Worm (Caenorhabditis elegans) whole organism, late embryonic: ENCODE measurements around the gene R01E6.5.

Experiments
- C08G9.2 ChIP-seq: sonication (generic microtip); optimal IDR thresholded peaks from 2 replicates; lab custom pipeline; 2016; ENCODE audit warnings: mild to moderate bottlenecking, missing genetic modification characterization, moderate library complexity, missing compliant biosample characterization
- C38D4.7 ChIP-seq: fragments of 200-800 bp; sonication (Bioruptor generic); optimal IDR thresholded peaks from 2 replicates; lab custom pipeline; 2018; ENCODE audit warnings: mild to moderate bottlenecking, missing genetic modification characterization, moderate library complexity, missing compliant biosample characterization
- F13H6.1 ChIP-seq: sonication (generic microtip); optimal IDR thresholded peaks from 2 replicates; lab custom pipeline; 2016; ENCODE audit warnings: missing genetic modification characterization, missing compliant biosample characterization
- ahr-1 ChIP-seq: sonication (generic microtip); optimal IDR thresholded peaks from 2 replicates; lab custom pipeline; 2016; ENCODE audit warnings: missing genetic modification characterization, missing compliant biosample characterization
- ceh-14 ChIP-seq: sonication (generic microtip); optimal IDR thresholded peaks from 2 replicates; lab custom pipeline; 2016; ENCODE audit warnings: missing genotype, missing genetic modification characterization, missing compliant biosample characterization
- ceh-18 ChIP-seq: sonication (generic microtip); optimal IDR thresholded peaks from 2 replicates; lab custom pipeline; 2016; ENCODE audit warnings: missing genetic modification characterization, missing compliant biosample characterization
- ceh-19 ChIP-seq: fragments of 200-800 bp; sonication (Bioruptor generic); optimal IDR thresholded peaks from 2 replicates; lab custom pipeline; 2018; ENCODE audit warnings: mild to moderate bottlenecking, missing genetic modification characterization, missing compliant biosample characterization
- ceh-31 ChIP-seq: sonication (generic microtip); optimal IDR thresholded peaks from 2 replicates; lab custom pipeline; 2016; ENCODE audit warnings: missing genetic modification characterization, missing compliant biosample characterization
- ceh-48 ChIP-seq: sonication (generic microtip); optimal IDR thresholded peaks from 2 replicates; lab custom pipeline; 2016; ENCODE audit warnings: missing genetic modification characterization, inconsistent platforms, missing compliant biosample characterization
- ceh-9 ChIP-seq: sonication (generic microtip); optimal IDR thresholded peaks from 2 replicates; lab custom pipeline; 2016; ENCODE audit warnings: mild to moderate bottlenecking, missing genetic modification characterization, inconsistent platforms, missing compliant biosample characterization
- dmd-4 ChIP-seq: sonication (generic microtip); optimal IDR thresholded peaks from 2 replicates; lab custom pipeline; 2016; ENCODE audit warnings: borderline replicate concordance, missing genetic modification characterization, missing compliant biosample characterization
- dve-1 ChIP-seq: sonication (generic microtip); optimal IDR thresholded peaks from 2 replicates; lab custom pipeline; 2017; ENCODE audit warnings: antibody characterized with exemption, mild to moderate bottlenecking, missing genetic modification characterization, missing compliant biosample characterization
- eyg-1 ChIP-seq: sonication (generic microtip); optimal IDR thresholded peaks from 2 replicates; lab custom pipeline; 2016; ENCODE audit warnings: missing genotype, missing genetic modification characterization, missing compliant biosample characterization
- fkh-6 ChIP-seq: sonication (generic microtip); optimal IDR thresholded peaks from 2 replicates; lab custom pipeline; 2016; ENCODE audit warnings: missing genetic modification characterization, missing compliant biosample characterization
- hlh-13 ChIP-seq: fragments of 200-800 bp; sonication (Bioruptor generic); optimal IDR thresholded peaks from 2 replicates; lab custom pipeline; 2018; ENCODE audit warnings: mild to moderate bottlenecking, missing genetic modification characterization, missing compliant biosample characterization
- hlh-30 ChIP-seq: sonication (generic microtip); optimal IDR thresholded peaks from 2 replicates; lab custom pipeline; 2017; ENCODE audit warnings: antibody characterized with exemption, missing genetic modification characterization, missing compliant biosample characterization; ENCODE audit not compliant: insufficient read depth
- hlh-6 ChIP-seq: sonication (generic microtip); optimal IDR thresholded peaks from 2 replicates; lab custom pipeline; 2016; ENCODE audit warnings: missing genotype, missing genetic modification characterization, missing compliant biosample characterization
- lin-11 ChIP-seq: fragments of 200-800 bp; sonication (Bioruptor generic); optimal IDR thresholded peaks from 2 replicates; lab custom pipeline; 2018; ENCODE audit warnings: mild to moderate bottlenecking, missing genetic modification characterization, missing compliant biosample characterization
- nfya-1 ChIP-seq: sonication (generic microtip); optimal IDR thresholded peaks from 2 replicates; lab custom pipeline; 2017; ENCODE audit warnings: missing genetic modification characterization, mild to moderate bottlenecking, missing compliant biosample characterization, antibody characterized with exemption, moderate library complexity
- nhr-11 ChIP-seq: fragments of 150-350 bp; optimal IDR thresholded peaks from 2 replicates; lab custom pipeline; 2014; ENCODE audit warnings: missing biosample characterization, missing genetic modification characterization
- npax-4 ChIP-seq: sonication (generic microtip); optimal IDR thresholded peaks from 2 replicates; lab custom pipeline; 2016; ENCODE audit warnings: missing genetic modification characterization, missing compliant biosample characterization
- odd-2 ChIP-seq: sonication (generic microtip); optimal IDR thresholded peaks from 2 replicates; lab custom pipeline; 2017; ENCODE audit warnings: antibody characterized with exemption, mild to moderate bottlenecking, missing genetic modification characterization, missing compliant biosample characterization
- pag-3 ChIP-seq: sonication (generic microtip); optimal IDR thresholded peaks from 2 replicates; lab custom pipeline; 2016; ENCODE audit warnings: missing compliant biosample characterization, missing genetic modification characterization, borderline replicate concordance
- pat-9 ChIP-seq: fragments of 200-800 bp; sonication (Bioruptor generic); optimal IDR thresholded peaks from 2 replicates; lab custom pipeline; 2018; ENCODE audit warnings: mild to moderate bottlenecking, missing genetic modification characterization, moderate library complexity, missing compliant biosample characterization
- pqm-1 ChIP-seq: sonication (generic microtip); optimal IDR thresholded peaks from 2 replicates; lab custom pipeline; 2016; ENCODE audit warnings: missing genetic modification characterization, missing compliant biosample characterization
- rnt-1 ChIP-seq: sonication (generic microtip); optimal IDR thresholded peaks from 2 replicates; lab custom pipeline; 2016; ENCODE audit warnings: missing genetic modification characterization, missing compliant biosample characterization
- sdc-2 ChIP-seq: sonication (generic microtip); optimal IDR thresholded peaks from 2 replicates; lab custom pipeline; 2016; ENCODE audit warnings: missing genotype, missing genetic modification characterization, missing compliant biosample characterization
- sox-2 ChIP-seq: fragments of 200-800 bp; sonication (Bioruptor generic); IDR thresholded peaks from 2 replicates; pipeline ENCODE4 v1.3.6; 2022; ENCODE audit warnings: missing genetic modification reagents, missing genetic modification characterization, missing compliant biosample characterization
- ttx-3 ChIP-seq: sonication (generic microtip); optimal IDR thresholded peaks from 2 replicates; lab custom pipeline; 2016; ENCODE audit warnings: missing genetic modification reagents, missing genetic modification characterization, missing compliant biosample characterization
- unc-55 ChIP-seq: sonication (generic microtip); optimal IDR thresholded peaks from 2 replicates; lab custom pipeline; 2017; ENCODE audit warnings: missing biosample characterization, missing genetic modification reagents, missing genetic modification characterization
- ztf-16 ChIP-seq: sonication (generic microtip); optimal IDR thresholded peaks from 2 replicates; lab custom pipeline; 2017; ENCODE audit warnings: missing genetic modification characterization, missing compliant biosample characterization

Gene R01E6.5

DNA sequence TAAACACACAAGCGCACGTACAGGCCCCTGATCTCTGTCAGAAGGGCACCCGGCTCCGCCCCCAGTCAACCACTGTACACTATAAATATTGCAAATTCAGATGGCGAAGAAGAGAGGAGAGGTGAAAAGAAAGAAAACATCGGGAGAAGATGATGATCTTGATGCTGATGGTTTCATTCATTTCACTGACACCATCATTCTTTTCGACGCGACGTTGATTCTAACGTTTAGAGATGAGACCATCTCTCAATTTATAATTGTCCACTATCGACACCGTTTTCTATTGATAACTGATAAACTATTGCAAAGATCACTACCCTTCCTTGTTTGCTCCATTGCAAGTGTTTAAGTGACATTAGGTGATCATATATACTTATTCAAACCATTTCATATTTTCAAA, 4.5 kb downstream of the R01E6.5 start:
- peak; percentile 15 for TF ChIP-seq dve-1
- no peak for TF ChIP-seq pqm-1 (tag; lab: Kevin White, UChicago)
- TF ChIP-seq, all 69 proteins: peak for 1

DNA sequence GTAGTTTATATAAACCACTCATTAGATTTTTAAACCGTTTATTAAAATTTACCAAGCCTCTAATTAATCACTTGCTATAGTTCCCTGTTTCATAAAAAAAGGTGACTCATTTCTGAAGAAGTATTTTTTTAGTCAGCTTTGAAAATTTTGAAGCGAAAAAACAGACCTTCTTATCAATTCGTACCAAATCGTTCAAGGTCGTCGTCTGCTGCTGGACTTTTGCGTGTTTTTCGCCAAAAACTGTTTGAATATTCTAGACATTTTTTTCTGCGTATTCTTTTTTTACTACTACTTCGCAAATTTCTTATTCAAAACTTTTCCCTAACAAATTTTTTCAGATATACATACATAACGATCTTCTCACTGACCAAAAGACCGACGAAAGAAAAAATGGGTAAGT, 5.4 kb downstream of the R01E6.5 start, which contains the start of gene cah-4:
cah-4 (plus strand) TSS at position 339 of the 400 bp plus-strand sequence.
- no peak for TF ChIP-seq ceh-19 (GFP tag; lab: Kevin White, UChicago)
- no peak for TF ChIP-seq pag-3 (tag; lab: Kevin White, UChicago)
- TF ChIP-seq pqm-1 (tag; lab: Kevin White, UChicago): no peak
- TF ChIP-seq lin-11 (tag; lab: Kevin White, UChicago): no peak
- no peak for TF ChIP-seq C38D4.7 (GFP tag; lab: Kevin White, UChicago)
- no peak for TF ChIP-seq hlh-13 (GFP tag; lab: Kevin White, UChicago)
- TF ChIP-seq unc-55 (GFP tag; lab: Kevin White, UChicago): no peak
- TF ChIP-seq ceh-9 (tag; lab: Kevin White, UChicago): no peak
- TF ChIP-seq ceh-31 (tag; lab: Kevin White, UChicago): no peak
- no peak for TF ChIP-seq nhr-11 (tag; lab: Kevin White, UChicago)
- no peak for TF ChIP-seq hlh-6 (tag; lab: Kevin White, UChicago)
- no peak for TF ChIP-seq F13H6.1 (tag; lab: Kevin White, UChicago)
- TF ChIP-seq hlh-30 (tag; lab: Kevin White, UChicago): no peak
- no peak for TF ChIP-seq fkh-6 (tag; lab: Kevin White, UChicago)
- no peak for TF ChIP-seq ceh-14
- no peak for TF ChIP-seq C08G9.2 (tag; lab: Kevin White, UChicago)
- no peak for TF ChIP-seq eyg-1

DNA sequence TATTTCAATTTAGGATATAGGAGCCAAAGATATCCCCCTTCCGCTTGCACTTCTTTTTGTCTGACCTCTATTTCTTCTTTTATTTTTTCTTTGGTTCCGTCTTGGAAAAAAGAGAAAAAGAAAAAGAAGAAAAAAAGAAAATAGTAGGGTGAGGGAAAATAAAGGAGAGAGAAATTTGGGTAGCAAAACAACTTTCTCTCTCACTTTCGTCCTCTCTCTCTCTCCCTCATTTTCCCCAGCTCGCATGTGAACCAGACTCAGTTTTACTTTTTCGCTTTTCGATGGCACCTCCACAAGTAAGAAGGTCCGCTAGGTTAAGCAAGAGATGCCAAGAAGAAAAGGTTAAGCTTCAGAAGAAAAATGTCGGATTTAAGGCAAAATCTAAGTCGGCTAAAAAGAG, 5.9 kb downstream of the R01E6.5 start:
- TF ChIP-seq C38D4.7 (GFP tag; lab: Kevin White, UChicago) (no peak), unc-55 (GFP tag; lab: Kevin White, UChicago) (peak; percentile 5), dmd-4 (tag; lab: Kevin White, UChicago) (no peak)

DNA sequence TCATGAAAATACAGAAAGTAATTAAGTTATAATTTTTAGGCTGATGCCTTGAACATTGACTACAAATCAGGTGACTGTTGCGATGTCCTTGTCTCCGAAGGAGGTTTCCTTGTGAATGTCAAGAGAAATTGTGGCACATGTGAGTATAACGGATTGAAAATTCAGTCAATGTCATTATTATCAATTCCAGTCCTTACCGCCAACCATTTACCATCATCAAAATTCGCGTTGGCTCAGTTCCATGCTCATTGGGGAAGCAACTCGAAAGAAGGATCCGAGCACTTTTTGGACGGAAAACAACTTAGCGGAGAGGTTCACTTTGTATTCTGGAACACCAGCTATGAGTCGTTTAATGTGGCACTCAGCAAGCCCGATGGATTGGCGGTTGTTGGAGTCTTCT, 6.5 kb downstream of the R01E6.5 start:
- no peak for TF ChIP-seq rnt-1 (tag; lab: Kevin White, UChicago)
- TF ChIP-seq, all 69 proteins: peak for 0

DNA sequence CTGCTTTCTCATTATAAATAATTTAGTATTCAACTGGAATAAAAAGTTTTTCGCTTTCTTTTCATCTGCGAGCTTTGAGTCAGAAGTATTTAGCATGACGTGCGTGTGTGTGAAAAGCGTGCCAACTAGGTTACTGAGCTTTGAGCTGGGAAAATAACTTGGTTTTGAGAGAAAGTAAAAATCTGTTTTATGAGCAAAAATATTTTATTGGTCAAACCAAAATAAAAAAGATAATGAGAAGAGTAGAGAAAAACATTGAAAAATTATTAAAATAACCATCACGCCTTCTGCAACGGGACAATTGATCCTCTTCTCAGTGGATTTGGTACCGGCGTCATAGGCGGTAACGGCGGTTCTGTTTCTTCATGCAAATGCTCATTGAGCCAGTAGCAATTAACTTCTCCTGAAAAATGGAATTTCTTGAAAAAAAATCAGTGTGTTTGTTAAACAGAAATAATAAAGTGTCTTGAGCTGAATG, 7.7 kb downstream of the R01E6.5 start:
- TF ChIP-seq odd-2 (tag; lab: Kevin White, UChicago) (no peak), ttx-3 (tag; lab: Kevin White, UChicago) (no peak), sox-2 (no peak), dve-1 (no peak), C38D4.7 (GFP tag; lab: Kevin White, UChicago) (no peak), ceh-31 (tag; lab: Kevin White, UChicago) (no peak), hlh-13 (GFP tag; lab: Kevin White, UChicago) (no peak), ceh-18 (tag; lab: Kevin White, UChicago) (no peak), ahr-1 (no peak), npax-4 (tag; lab: Kevin White, UChicago) (no peak), pat-9 (tag; lab: Kevin White, UChicago) (no peak), nfya-1 (tag; lab: Kevin White, UChicago) (no peak), ztf-16 (tag; lab: Kevin White, UChicago) (no peak), sdc-2 (tag; lab: Kevin White, UChicago) (no peak), ceh-48 (no peak), dmd-4 (tag; lab: Kevin White, UChicago) (no peak), ceh-9 (tag; lab: Kevin White, UChicago) (no peak)
